Worm (Caenorhabditis elegans): ENCODE results near the gene F17H10.4.
A peak's percentile ranks its signal among the peaks of the same experiment; 100 is the strongest.

The F17H10.4 gene

DNA sequence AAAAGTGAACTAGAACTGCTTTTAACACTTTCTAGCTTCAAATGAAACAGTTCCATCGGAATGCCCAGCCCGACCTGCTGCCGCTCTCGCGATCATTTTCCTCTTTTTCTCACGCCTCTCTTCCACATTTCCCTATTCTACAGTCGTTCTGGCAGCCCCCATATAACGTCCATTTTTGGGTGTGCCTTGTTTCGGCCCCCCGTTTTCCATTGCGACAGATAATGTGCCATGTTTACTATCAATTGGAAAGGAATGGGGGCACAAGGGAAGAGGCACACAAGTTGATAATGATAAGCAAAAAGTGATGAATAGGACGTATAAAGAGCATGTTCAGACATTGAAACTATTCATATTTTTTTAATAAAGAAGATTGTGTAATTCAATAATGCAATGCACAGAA is 32.7 kb upstream of the F17H10.4 start:
- TF ChIP-seq elt-2 (tag; optimal IDR thresholded peaks at IDR 0.05), result peak; percentile 97
- TF ChIP-seq fkh-2 (tag; optimal IDR thresholded peaks at IDR 0.05), result no peak
- TF ChIP-seq pha-4 (tag; optimal IDR thresholded peaks at IDR 0.05), result peak; percentile 62
- peak; percentile 22 for TF ChIP-seq hmg-11 (tag; optimal IDR thresholded peaks at IDR 0.05)
- peak; percentile 85 for TF ChIP-seq pqm-1 (tag; optimal IDR thresholded peaks at IDR 0.05)
- TF ChIP-seq jun-1 (tag; optimal IDR thresholded peaks at IDR 0.05), result peak; percentile 49
- TF ChIP-seq mdl-1 (tag; optimal IDR thresholded peaks at IDR 0.05), result no peak

DNA sequence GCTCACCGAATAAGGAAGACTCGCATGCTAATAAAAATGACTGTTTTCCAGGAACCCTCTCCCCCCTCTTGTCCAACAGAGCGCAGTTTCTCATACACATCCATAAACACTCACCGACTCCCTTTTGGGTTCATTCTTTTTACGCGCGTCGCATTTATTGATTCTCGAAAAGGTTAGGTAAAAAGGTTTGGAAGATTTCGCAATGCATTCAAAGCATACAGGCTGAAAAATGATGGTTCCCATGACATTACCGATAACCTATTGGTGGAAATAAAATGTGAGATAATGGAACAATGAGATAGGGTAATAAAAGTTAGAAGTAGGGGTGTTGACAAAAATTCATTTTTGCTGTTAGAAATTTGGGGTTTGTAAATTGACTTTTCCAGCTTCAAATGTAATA is 32.2 kb upstream of the F17H10.4 start:
- TF ChIP-seq unc-39 (tag; optimal IDR thresholded peaks at IDR 0.05) (no peak), tbx-2 (tag; optimal IDR thresholded peaks at IDR 0.05) (no peak), nhr-43 (tag; optimal IDR thresholded peaks at IDR 0.05; ENCODE audit: poor library complexity, severe bottlenecking) (no peak), elt-2 (tag; optimal IDR thresholded peaks at IDR 0.05) (no peak), pha-4 (tag; optimal IDR thresholded peaks at IDR 0.05) (peak; percentile 5), lin-39 (tag; optimal IDR thresholded peaks at IDR 0.05) (no peak), zag-1 (tag; optimal IDR thresholded peaks at IDR 0.05) (no peak), nhr-67 (tag; optimal IDR thresholded peaks at IDR 0.05) (no peak)

DNA sequence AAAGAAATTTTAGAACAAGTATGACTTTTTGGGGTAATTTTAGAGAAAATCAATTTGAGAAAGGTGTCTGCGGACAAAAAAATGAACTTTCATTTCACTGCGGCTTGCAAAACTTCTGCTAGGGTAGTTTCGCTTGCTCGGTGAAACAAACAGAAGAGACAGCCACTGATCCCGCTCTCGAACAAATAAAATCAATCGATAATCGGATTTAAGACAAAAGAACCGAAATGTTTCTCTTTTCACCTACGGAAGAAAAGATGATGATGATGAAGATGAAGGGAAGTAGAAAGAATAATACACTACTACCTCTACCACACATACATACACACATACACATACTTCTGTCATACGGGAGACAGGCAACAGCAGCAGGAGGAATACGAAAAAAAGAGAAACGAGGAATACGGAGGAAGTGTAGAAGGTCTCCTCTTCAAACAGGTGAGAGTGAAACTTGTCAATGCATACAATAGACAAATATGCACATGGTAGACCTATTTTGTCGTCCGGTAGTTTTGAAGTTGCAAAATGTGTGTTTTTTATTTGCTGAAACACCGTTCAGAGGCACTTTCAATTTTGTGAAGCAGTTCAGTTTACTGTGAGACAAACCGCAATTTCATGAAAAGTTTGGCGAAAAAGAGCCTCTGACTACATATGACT is 30.9 kb upstream of the F17H10.4 start:
- TF ChIP-seq fos-1 (tag; optimal IDR thresholded peaks at IDR 0.05) (no peak), ztf-11 (tag; optimal IDR thresholded peaks at IDR 0.05) (no peak), eor-1 (tag; optimal IDR thresholded peaks at IDR 0.05) (no peak), ceh-28 (tag; optimal IDR thresholded peaks at IDR 0.05) (peak; percentile 65), pha-4 (tag; optimal IDR thresholded peaks at IDR 0.05) (peak; percentile 15)

DNA sequence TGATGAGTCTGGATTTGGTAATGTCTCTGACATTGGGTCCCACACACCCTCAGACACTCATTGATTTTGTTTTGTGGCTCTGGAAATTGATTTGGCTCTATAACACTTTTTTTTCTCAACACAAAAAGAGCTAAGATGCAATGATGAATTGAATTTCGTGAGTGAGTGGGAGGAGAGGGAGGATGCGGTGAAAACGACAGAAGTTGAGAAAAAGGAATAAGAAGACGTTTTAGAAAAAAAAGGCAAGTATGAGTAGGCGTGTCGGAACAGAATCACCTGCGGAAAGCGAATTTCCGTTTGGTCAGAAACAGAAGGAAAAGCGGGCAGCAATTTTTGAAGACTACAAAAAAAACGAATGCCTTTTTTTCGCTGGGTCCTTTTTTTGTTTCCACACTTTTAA is 29.4 kb upstream of the F17H10.4 start:
- TF ChIP-seq hmg-11 (tag; optimal IDR thresholded peaks at IDR 0.05), result no peak
- TF ChIP-seq egl-5 (tag; optimal IDR thresholded peaks at IDR 0.05), result no peak
- TF ChIP-seq fkh-10 (GFP tag; optimal IDR thresholded peaks at IDR 0.05), result peak; percentile 69
- no peak for TF ChIP-seq ztf-11 (tag; optimal IDR thresholded peaks at IDR 0.05)
- no peak for TF ChIP-seq nhr-25 (tag; optimal IDR thresholded peaks at IDR 0.05)

DNA sequence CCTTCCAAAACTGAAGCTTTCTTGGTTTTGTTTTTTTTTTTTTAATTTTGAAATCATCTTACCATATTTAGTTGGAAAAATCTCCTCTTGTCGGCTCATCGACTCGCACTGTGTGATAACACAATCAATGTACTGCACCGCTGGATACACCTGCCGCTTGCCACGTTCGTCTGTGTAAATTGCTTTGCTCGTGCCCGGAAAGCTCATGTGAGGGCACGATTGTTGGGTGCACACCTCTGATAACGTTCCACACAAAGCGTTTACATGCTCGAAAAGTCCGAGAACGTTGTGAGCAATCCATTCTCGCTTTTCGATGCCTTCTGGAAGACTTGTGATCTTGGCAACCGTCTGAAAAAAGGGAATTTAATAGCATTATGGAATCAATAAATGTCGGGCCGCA is 28.2 kb upstream of the F17H10.4 start:
- TF ChIP-seq nhr-76 (tag; optimal IDR thresholded peaks at IDR 0.05), result no peak
- peak; percentile 57 for TF ChIP-seq elt-2 (tag; optimal IDR thresholded peaks at IDR 0.05)
- TF ChIP-seq snpc-4 (tag; optimal IDR thresholded peaks at IDR 0.05), result no peak
- TF ChIP-seq nhr-237 (tag; optimal IDR thresholded peaks at IDR 0.05), result no peak

DNA sequence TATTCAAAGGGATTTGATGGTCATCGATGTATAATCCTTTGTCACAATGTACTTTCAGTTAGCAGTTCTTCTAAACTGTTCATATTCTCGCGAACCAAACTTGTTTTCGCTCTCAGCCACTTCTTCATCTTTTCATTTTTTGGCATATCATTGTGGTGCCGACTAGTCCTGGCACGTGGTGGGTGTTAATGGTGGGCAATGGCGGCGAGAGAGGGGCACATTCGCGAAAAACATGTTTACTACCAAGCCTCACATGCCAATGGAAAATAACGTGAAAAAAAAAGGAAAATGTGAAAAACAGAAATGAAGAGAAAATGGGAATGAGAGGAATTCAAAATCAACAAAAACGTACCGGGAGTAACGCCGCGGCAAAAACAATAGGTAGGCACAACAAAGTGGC is 20.8 kb upstream of the F17H10.4 start:
- TF ChIP-seq lin-39 (tag; optimal IDR thresholded peaks at IDR 0.05), result peak; percentile 65
- no peak for TF ChIP-seq nhr-28 (tag; optimal IDR thresholded peaks at IDR 0.05)
- TF ChIP-seq unc-39 (tag; optimal IDR thresholded peaks at IDR 0.05), result no peak
- TF ChIP-seq R02D3.7 (tag; optimal IDR thresholded peaks at IDR 0.05), result no peak
- peak; percentile 32 for TF ChIP-seq nfya-1 (tag; optimal IDR thresholded peaks at IDR 0.05; ENCODE audit: insufficient read depth)
- TF ChIP-seq lin-15B (tag; optimal IDR thresholded peaks at IDR 0.05), result no peak
- TF ChIP-seq ama-1 (optimal IDR thresholded peaks at IDR 0.05), result no peak
- no peak for TF ChIP-seq nhr-77 (tag; optimal IDR thresholded peaks at IDR 0.05)
- no peak for TF ChIP-seq ztf-4 (tag; optimal IDR thresholded peaks at IDR 0.05)
- no peak for TF ChIP-seq snpc-4 (tag; optimal IDR thresholded peaks at IDR 0.05)
- no peak for TF ChIP-seq eor-1 (tag; optimal IDR thresholded peaks at IDR 0.05)
- TF ChIP-seq tbx-2 (tag; optimal IDR thresholded peaks at IDR 0.05), result no peak
- no peak for TF ChIP-seq ztf-11 (tag; optimal IDR thresholded peaks at IDR 0.05)
- TF ChIP-seq nhr-23 (tag; optimal IDR thresholded peaks at IDR 0.05), result no peak
- TF ChIP-seq daf-12 (tag; optimal IDR thresholded peaks at IDR 0.05), result no peak
- TF ChIP-seq nhr-25 (tag; optimal IDR thresholded peaks at IDR 0.05), result peak; percentile 63
- TF ChIP-seq ceh-9 (tag; optimal IDR thresholded peaks at IDR 0.05), result no peak
- peak; percentile 60 for TF ChIP-seq egl-5 (tag; optimal IDR thresholded peaks at IDR 0.05)
- no peak for TF ChIP-seq ZK546.5 (tag; optimal IDR thresholded peaks at IDR 0.05)
- TF ChIP-seq fos-1 (tag; optimal IDR thresholded peaks at IDR 0.05), result no peak
- no peak for TF ChIP-seq nhr-67 (tag; optimal IDR thresholded peaks at IDR 0.05)
- TF ChIP-seq pqm-1 (tag; optimal IDR thresholded peaks at IDR 0.05), result no peak
- TF ChIP-seq unc-62 (GFP tag; optimal IDR thresholded peaks at IDR 0.05), result no peak
- TF ChIP-seq ceh-16 (tag; optimal IDR thresholded peaks at IDR 0.05), result no peak
- TF ChIP-seq nhr-12 (tag; optimal IDR thresholded peaks at IDR 0.05), result no peak
- no peak for TF ChIP-seq mdl-1 (tag; optimal IDR thresholded peaks at IDR 0.05)
- no peak for TF ChIP-seq aly-2 (tag; optimal IDR thresholded peaks at IDR 0.05)
- no peak for TF ChIP-seq ceh-82 (tag; optimal IDR thresholded peaks at IDR 0.05)
- no peak for TF ChIP-seq egl-27 (tag; optimal IDR thresholded peaks at IDR 0.05)
